Fruit fly (Drosophila melanogaster): ENCODE measurements around the gene lds.

lds gene

DNA sequence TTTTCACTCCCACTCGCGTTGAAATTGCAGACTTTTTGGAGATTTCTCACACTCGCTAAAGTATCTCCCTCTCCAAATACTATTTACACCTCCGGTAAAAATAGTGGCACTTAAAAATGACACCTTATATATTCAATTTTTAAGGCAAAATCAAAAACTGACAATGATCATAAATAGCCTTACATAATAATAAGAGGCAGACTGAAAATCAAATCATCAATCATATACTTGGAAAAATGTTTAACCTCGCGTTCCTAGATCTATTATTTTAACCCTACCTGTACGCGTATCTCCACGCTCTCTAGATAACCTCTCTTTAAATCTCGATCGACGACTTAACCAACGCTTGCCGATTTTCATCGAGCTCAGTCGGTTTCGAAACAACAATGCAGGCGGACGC lies 24.8 kb upstream of the lds start (continued):
- TF ChIP-seq sd (tag; optimal IDR thresholded peaks at IDR 0.05) (no peak), CG18011 (GFP tag; optimal IDR thresholded peaks at IDR 0.05) (no peak), sens-2 (GFP tag; IDR thresholded peaks at IDR 0.05) (no peak), CG10366 (GFP tag; IDR thresholded peaks at IDR 0.05) (peak; percentile 73), Abd-B (GFP tag; optimal IDR thresholded peaks at IDR 0.05) (peak; percentile 33), CG31388 (GFP tag; optimal IDR thresholded peaks at IDR 0.05) (no peak), ham (GFP tag; IDR thresholded peaks at IDR 0.05) (no peak), CG14965 (GFP tag; optimal IDR thresholded peaks at IDR 0.05; ENCODE audit: borderline replicate concordance) (no peak), bab2 (GFP tag; optimal IDR thresholded peaks at IDR 0.05) (no peak), CG15011 (GFP tag; optimal IDR thresholded peaks at IDR 0.05) (peak; percentile 57), Aef1 (GFP tag; IDR thresholded peaks at IDR 0.05) (peak; percentile 76), BEAF-32 (GFP tag; optimal IDR thresholded peaks at IDR 0.05) (no peak), eyg (GFP tag; optimal IDR thresholded peaks at IDR 0.05) (peak; percentile 13), jumu (GFP tag; optimal IDR thresholded peaks at IDR 0.05) (peak; percentile 39), CG8290 (GFP tag; optimal IDR thresholded peaks at IDR 0.05) (no peak), CG8290 (tag; optimal IDR thresholded peaks at IDR 0.05) (no peak), amos (GFP tag; IDR thresholded peaks at IDR 0.05; ENCODE audit: partially characterized antibody) (no peak; the same call in 1 of the 2 replicates), CG7357 (GFP tag; IDR thresholded peaks at IDR 0.05) (peak; percentile 47; the same call in 2 of the 3 replicates), Adf1 (GFP tag; IDR thresholded peaks at IDR 0.05) (peak; percentile 43; the same call in 1 of the 2 replicates), Lim3 (GFP tag; IDR thresholded peaks at IDR 0.05) (no peak), CG8765 (GFP tag; IDR thresholded peaks at IDR 0.05) (no peak; the same call in 1 of the 2 replicates), Awh (GFP tag; IDR thresholded peaks at IDR 0.05) (peak; percentile 46; the same call in 1 of the 2 replicates), Dek (tag; optimal IDR thresholded peaks at IDR 0.05) (no peak), scrt (GFP tag; optimal IDR thresholded peaks at IDR 0.05) (no peak), Usf (GFP tag; optimal IDR thresholded peaks at IDR 0.05) (no peak), Kr (GFP tag; optimal IDR thresholded peaks at IDR 0.05) (no peak), NC2α (GFP tag; optimal IDR thresholded peaks at IDR 0.05) (no peak), dysf (GFP tag; IDR thresholded peaks at IDR 0.05) (peak; percentile 88), tio (GFP tag; optimal IDR thresholded peaks at IDR 0.05) (peak; percentile 61), ttk (GFP tag; IDR thresholded peaks at IDR 0.05) (peak; percentile 69), Ets65A (GFP tag) (no peak), CG10543 (GFP tag; optimal IDR thresholded peaks at IDR 0.05) (no peak), sug (tag; optimal IDR thresholded peaks at IDR 0.05) (no peak), zf30C (GFP tag; optimal IDR thresholded peaks at IDR 0.05) (no peak), pho (GFP tag; optimal IDR thresholded peaks at IDR 0.05) (peak; percentile 52), CG17186 (GFP tag; optimal IDR thresholded peaks at IDR 0.05) (no peak), mirr (GFP tag; optimal IDR thresholded peaks at IDR 0.05) (no peak), CG12236 (GFP tag; optimal IDR thresholded peaks at IDR 0.05) (no peak), Fer1 (GFP tag; optimal IDR thresholded peaks at IDR 0.05) (peak; percentile 83), CG1233 (GFP tag; optimal IDR thresholded peaks at IDR 0.05) (peak; percentile 55), fru (optimal IDR thresholded peaks at IDR 0.05) (no peak), gce (GFP tag; IDR thresholded peaks at IDR 0.05) (no peak), HLHmδ (GFP tag; optimal IDR thresholded peaks at IDR 0.05) (no peak), Hand (GFP tag; optimal IDR thresholded peaks at IDR 0.05) (peak; percentile 57), disco-r (GFP tag; optimal IDR thresholded peaks at IDR 0.05) (no peak), Ets97D (GFP tag; optimal IDR thresholded peaks at IDR 0.05) (no peak), Rx (GFP tag; IDR thresholded peaks at IDR 0.05) (0 out of 2 replicates have a peak, but pooled peaks have one; percentile 16), pzg (GFP tag; optimal IDR thresholded peaks at IDR 0.05) (no peak), btn (GFP tag; optimal IDR thresholded peaks at IDR 0.05) (no peak), Blimp-1 (GFP tag; optimal IDR thresholded peaks at IDR 0.05) (no peak), Nf-YB (GFP tag; optimal IDR thresholded peaks at IDR 0.05) (no peak), cwo (GFP tag; optimal IDR thresholded peaks at IDR 0.05) (peak; percentile 77)

All from whole organism, embryonic.